Worm (Caenorhabditis elegans): ENCODE results near the gene F39E9.14.

DNA sequence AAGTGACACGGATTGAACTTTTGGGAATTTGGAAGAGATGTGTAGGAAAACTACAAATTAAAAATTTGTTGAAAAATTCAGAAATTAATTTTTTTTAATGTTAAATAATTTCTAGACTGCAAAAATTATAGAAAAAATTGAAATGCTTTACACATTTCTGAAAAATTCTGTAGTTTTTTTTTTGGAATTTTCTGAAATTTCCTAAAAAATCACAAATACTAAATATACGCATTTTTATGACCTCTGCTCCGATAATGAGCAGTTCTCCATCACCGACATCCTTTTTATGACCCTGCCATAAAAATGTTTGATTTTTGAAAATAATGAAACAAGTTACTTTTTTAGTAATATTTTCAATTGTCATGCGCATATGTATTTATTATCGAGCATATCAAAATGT lies 45.7 kb downstream of the F39E9.14 start:
- TF ChIP-seq ztf-29 (GFP tag; IDR thresholded peaks at IDR 0.05) (no peak), tab-1 (GFP tag; IDR thresholded peaks at IDR 0.05) (no peak), med-1 (GFP tag; optimal IDR thresholded peaks at IDR 0.05; ENCODE audit: insufficient read depth) (no peak)

Measured in whole organism, midembryonic.